Worm (Caenorhabditis elegans) whole organism, midembryonic: ENCODE measurements around the gene col-148.

ENCODE experiments used
- T22C8.4 ChIP-seq: fragments of 200-800 bp; sonication (Bioruptor generic); IDR thresholded peaks from 2 replicates; pipeline ENCODE4 v1.3.6; 2022; ENCODE audit warnings: missing genetic modification characterization, missing compliant biosample characterization
- cog-1 ChIP-seq: sonication (generic microtip); optimal IDR thresholded peaks from 2 replicates; lab custom pipeline; 2016; ENCODE audit warnings: missing genetic modification characterization, missing compliant biosample characterization
- flt-1 ChIP-seq: fragments of 200-800 bp; sonication (Bioruptor generic); IDR thresholded peaks from 2 replicates; pipeline ENCODE4 v1.3.6; 2022; ENCODE audit warnings: missing genetic modification characterization, missing compliant biosample characterization
- klf-2 ChIP-seq: fragments of 200-800 bp; sonication (Bioruptor generic); conservative IDR thresholded peaks from 2 replicates; pipeline ENCODE4 v1.3.6; 2022; ENCODE audit warnings: missing genetic modification reagents, missing genetic modification characterization, missing compliant biosample characterization
- med-1 ChIP-seq: sonication (generic microtip); optimal IDR thresholded peaks from 2 replicates; lab custom pipeline; 2017; ENCODE audit warnings: missing genetic modification characterization, mild to moderate bottlenecking, missing compliant biosample characterization, antibody characterized with exemption, missing genetic modification reagents; ENCODE audit not compliant: insufficient read depth
- tab-1 ChIP-seq: fragments of 200-800 bp; sonication (Bioruptor generic); IDR thresholded peaks from 2 replicates; pipeline ENCODE4 v1.3.6; 2022; ENCODE audit warnings: missing genetic modification characterization, missing compliant biosample characterization
- ztf-23 ChIP-seq: fragments of 200-800 bp; sonication (Bioruptor generic); IDR thresholded peaks from 2 replicates; pipeline ENCODE4 v1.3.6; 2022; ENCODE audit warnings: missing genetic modification reagents, missing genetic modification characterization, missing compliant biosample characterization

DNA sequence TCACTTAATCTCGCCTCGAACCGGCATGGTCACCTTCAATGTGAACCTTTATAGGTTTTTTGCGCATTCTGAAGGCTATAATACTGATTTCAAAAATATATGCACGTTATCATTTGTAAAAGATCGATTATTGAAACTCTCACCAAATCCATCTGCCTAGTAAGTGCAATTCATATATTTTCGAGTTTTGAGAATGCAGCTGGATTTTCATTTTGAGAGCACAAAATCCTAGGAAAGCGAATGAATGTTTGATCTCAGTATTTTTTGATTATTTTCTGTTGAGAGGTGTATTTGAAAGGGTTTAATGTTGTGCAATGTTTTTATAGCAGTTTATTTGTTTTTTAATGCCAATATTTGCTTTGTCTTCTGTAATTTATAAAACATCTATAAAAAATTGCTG lies 34.5 kb downstream of the col-148 start:
- TF ChIP-seq T22C8.4 (GFP tag; lab: Robert Waterston, UW) = no peak
- no peak for TF ChIP-seq med-1 (GFP tag; lab: Kevin White, UChicago)
- TF ChIP-seq cog-1 (tag; lab: Kevin White, UChicago) = no peak
- TF ChIP-seq flt-1 (GFP tag; lab: Robert Waterston, UW) = no peak
- no peak for TF ChIP-seq ztf-23 (GFP tag; lab: Robert Waterston, UW)
- TF ChIP-seq klf-2 (GFP tag; lab: Robert Waterston, UW) = no peak
- no peak for TF ChIP-seq tab-1 (GFP tag; lab: Robert Waterston, UW)
